Fruit fly (Drosophila melanogaster) whole organism, embryonic: ENCODE data around the gene Slu7.

Experiments used
- Ada2b ChIP-seq: fragments of 200-800 bp; sonication (Bioruptor generic); IDR thresholded peaks from 2 replicates; pipeline ENCODE4 v1.3.6; 2022; ENCODE audit warnings: missing biosample characterization, missing genetic modification characterization
- B-H2 ChIP-seq: fragments of 200-800 bp; sonication (Bioruptor generic); optimal IDR thresholded peaks from 2 replicates; lab custom pipeline; 2018; ENCODE audit warnings: missing biosample characterization, mild to moderate bottlenecking, missing genetic modification characterization
- Bgb ChIP-seq: fragments of 200-800 bp; sonication (Bioruptor generic); IDR thresholded peaks from 2 replicates; pipeline ENCODE4 v1.3.6; 2022; ENCODE audit warnings: missing biosample characterization, missing genetic modification characterization; ENCODE audit not compliant: partially characterized antibody
- C15 ChIP-seq: fragments of 200-800 bp; sonication (Bioruptor generic); IDR thresholded peaks from 3 replicates; pipeline ENCODE4 v1.3.6; 2022; ENCODE audit warnings: missing biosample characterization, missing genetic modification characterization
- CG10654 ChIP-seq: fragments of 200-800 bp; sonication (Bioruptor generic); optimal IDR thresholded peaks from 2 replicates; lab custom pipeline; 2016; ENCODE audit warnings: missing biosample characterization, missing genetic modification characterization
- CG11504 ChIP-seq: fragments of 200-800 bp; sonication (Bioruptor generic); optimal IDR thresholded peaks from 3 replicates; lab custom pipeline; 2019; ENCODE audit warnings: missing biosample characterization, mild to moderate bottlenecking, missing genetic modification characterization, moderate library complexity
- CG12659 ChIP-seq: fragments of 200-800 bp; sonication (Bioruptor generic); optimal IDR thresholded peaks from 3 replicates; lab custom pipeline; 2017; ENCODE audit warnings: mild to moderate bottlenecking, missing biosample characterization, missing genetic modification reagents, missing genetic modification characterization
- CG12769 ChIP-seq: fragments of 200-800 bp; sonication (Bioruptor generic); optimal IDR thresholded peaks from 2 replicates; lab custom pipeline; 2019; ENCODE audit warnings: missing biosample characterization, mild to moderate bottlenecking, missing genetic modification characterization, moderate library complexity
- CG13624 ChIP-seq: fragments of 200-800 bp; sonication (Bioruptor generic); optimal IDR thresholded peaks from 2 replicates; lab custom pipeline; 2016; ENCODE audit warnings: missing biosample characterization, missing genetic modification characterization
- CG13775 ChIP-seq: fragments of 200-800 bp; sonication (Bioruptor generic); optimal IDR thresholded peaks from 3 replicates; lab custom pipeline; 2017; ENCODE audit warnings: missing biosample characterization, mild to moderate bottlenecking, missing genetic modification characterization
- CG1832 ChIP-seq: fragments of 200-800 bp; sonication (Bioruptor generic); optimal IDR thresholded peaks from 2 replicates; lab custom pipeline; 2017; ENCODE audit warnings: missing biosample characterization, mild to moderate bottlenecking, missing genetic modification characterization, inconsistent platforms
- CG31441 ChIP-seq: fragments of 200-800 bp; sonication (Bioruptor generic); IDR thresholded peaks from 2 replicates; pipeline ENCODE4 v1.3.6; 2022; ENCODE audit warnings: missing biosample characterization, missing genetic modification characterization
- CG3281 ChIP-seq: fragments of 200-800 bp; sonication (Bioruptor generic); optimal IDR thresholded peaks from 3 replicates; lab custom pipeline; 2017; ENCODE audit warnings: missing biosample characterization, mild to moderate bottlenecking, missing genetic modification characterization
- CG33557 ChIP-seq: fragments of 200-800 bp; sonication (Bioruptor generic); optimal IDR thresholded peaks from 2 replicates; lab custom pipeline; 2019; ENCODE audit warnings: missing biosample characterization, mild to moderate bottlenecking, missing genetic modification characterization, moderate library complexity
- CG42726 ChIP-seq: fragments of 200-800 bp; sonication (Bioruptor generic); IDR thresholded peaks from 2 replicates; pipeline ENCODE4 v1.3.6; 2022; ENCODE audit warnings: missing biosample characterization, missing genetic modification characterization; ENCODE audit not compliant: partially characterized antibody
- CG7271 ChIP-seq: fragments of 200-800 bp; sonication (Bioruptor generic); optimal IDR thresholded peaks from 2 replicates; lab custom pipeline; 2018; ENCODE audit warnings: missing biosample characterization, mild to moderate bottlenecking, missing genetic modification characterization, moderate library complexity
- CG9215 ChIP-seq: fragments of 200-800 bp; sonication (Bioruptor generic); IDR thresholded peaks from 2 replicates; pipeline ENCODE4 v1.3.6; 2022; ENCODE audit warnings: missing biosample characterization, missing genetic modification characterization
- CkIIα-i1 ChIP-seq: fragments of 200-800 bp; sonication (Bioruptor generic); IDR thresholded peaks from 2 replicates; pipeline ENCODE4 v1.3.6; 2022; ENCODE audit warnings: missing biosample characterization, missing genetic modification characterization
- Doc2 ChIP-seq: fragments of 200-800 bp; sonication (Bioruptor generic); IDR thresholded peaks from 2 replicates; pipeline ENCODE4 v1.3.6; 2022; ENCODE audit warnings: missing biosample characterization, missing genetic modification characterization
- E2f2 ChIP-seq: fragments of 200-800 bp; sonication (Bioruptor generic); IDR thresholded peaks from 2 replicates; pipeline ENCODE4 v1.3.6; 2022; ENCODE audit warnings: missing biosample characterization, missing genetic modification characterization
- ERR ChIP-seq: fragments of 200-800 bp; sonication (Bioruptor generic); optimal IDR thresholded peaks from 2 replicates; lab custom pipeline; 2016; ENCODE audit warnings: missing biosample characterization, missing genetic modification characterization
- Gsc ChIP-seq: fragments of 200-800 bp; sonication (Bioruptor generic); IDR thresholded peaks from 2 replicates; pipeline ENCODE4 v1.3.6; 2022; ENCODE audit warnings: missing biosample characterization, missing genetic modification characterization
- HLH3B ChIP-seq: fragments of 200-800 bp; sonication (Bioruptor generic); IDR thresholded peaks from 2 replicates; pipeline ENCODE4 v1.3.6; 2022; ENCODE audit warnings: missing biosample characterization, missing genetic modification characterization
- HLH4C ChIP-seq: fragments of 200-800 bp; sonication (Bioruptor generic); IDR thresholded peaks from 3 replicates; pipeline ENCODE4 v1.3.6; 2022; ENCODE audit warnings: missing biosample characterization, missing genetic modification characterization; ENCODE audit not compliant: partially characterized antibody
- Hmx ChIP-seq: fragments of 200-800 bp; sonication (Bioruptor generic); optimal IDR thresholded peaks from 2 replicates; lab custom pipeline; 2016; ENCODE audit warnings: missing biosample characterization, missing genetic modification characterization
- Hr78 ChIP-seq, 2 experiments: fragments of 200-800 bp in 1 of 2; fragments of >200 bp in 1 of 2; sonication (Bioruptor generic) in 1 of 2; optimal IDR thresholded peaks; 2 replicates each; lab custom pipeline; 2017 to 2019; ENCODE audit warnings: missing biosample characterization in 2 of 2, missing genetic modification characterization in 2 of 2, mild to moderate bottlenecking in 1 of 2, moderate library complexity in 1 of 2
- Hsf ChIP-seq: fragments of 200-800 bp; sonication (Bioruptor generic); optimal IDR thresholded peaks from 3 replicates; lab custom pipeline; 2016; ENCODE audit warnings: missing biosample characterization, missing genetic modification characterization
- Meics ChIP-seq: fragments of 200-800 bp; sonication (Bioruptor generic); optimal IDR thresholded peaks from 2 replicates; lab custom pipeline; 2017; ENCODE audit warnings: missing biosample characterization, mild to moderate bottlenecking, missing genetic modification characterization
- Optix ChIP-seq: fragments of 200-800 bp; sonication (Bioruptor generic); IDR thresholded peaks from 3 replicates; pipeline ENCODE4 v1.3.6; 2022; ENCODE audit warnings: missing biosample characterization, missing genetic modification characterization
- Trl ChIP-seq, 3 experiments: fragments of >200 bp in 2 of 3; fragments of 200-800 bp in 1 of 3; sonication (Bioruptor generic) in 1 of 3; optimal IDR thresholded peaks; 2 replicates in 1 of 3; 3 replicates in 2 of 3; lab custom pipeline; 2016 to 2017; ENCODE audit warnings: missing biosample characterization in 1 of 3, missing genetic modification characterization in 1 of 3
- bab2 ChIP-seq: fragments of 200-800 bp; sonication (Bioruptor generic); optimal IDR thresholded peaks from 2 replicates; lab custom pipeline; 2016; ENCODE audit warnings: missing biosample characterization, missing genetic modification characterization
- dan ChIP-seq: fragments of 200-800 bp; sonication (Bioruptor generic); IDR thresholded peaks from 2 replicates; pipeline ENCODE4 v1.3.6; 2022; ENCODE audit warnings: missing biosample characterization, missing genetic modification characterization
- ems ChIP-seq: fragments of 200-800 bp; sonication (Bioruptor generic); optimal IDR thresholded peaks from 3 replicates; lab custom pipeline; 2016; ENCODE audit warnings: missing biosample characterization, missing genetic modification characterization
- en ChIP-seq: fragments of 200-800 bp; sonication (Bioruptor generic); optimal IDR thresholded peaks from 2 replicates; lab custom pipeline; 2016; ENCODE audit warnings: missing biosample characterization, missing genetic modification characterization
- esg ChIP-seq: fragments of 200-800 bp; sonication (Bioruptor generic); conservative IDR thresholded peaks from 2 replicates; pipeline ENCODE4 v1.3.6; 2022; ENCODE audit warnings: missing biosample characterization, missing genetic modification characterization
- gcm ChIP-seq: fragments of 200-800 bp; sonication (Bioruptor generic); optimal IDR thresholded peaks from 2 replicates; lab custom pipeline; 2019; ENCODE audit warnings: missing biosample characterization, mild to moderate bottlenecking, missing genetic modification characterization, moderate library complexity
- ham ChIP-seq: fragments of 200-800 bp; sonication (Bioruptor generic); IDR thresholded peaks from 2 replicates; pipeline ENCODE4 v1.3.6; 2022; ENCODE audit warnings: missing biosample characterization, missing genetic modification characterization
- ind ChIP-seq: fragments of 200-800 bp; sonication (Bioruptor generic); optimal IDR thresholded peaks from 3 replicates; lab custom pipeline; 2016; ENCODE audit warnings: missing biosample characterization, missing genetic modification characterization
- nerfin-1 ChIP-seq: fragments of 200-800 bp; sonication (Bioruptor generic); optimal IDR thresholded peaks from 3 replicates; lab custom pipeline; 2019; ENCODE audit warnings: missing biosample characterization, mild to moderate bottlenecking, missing genetic modification characterization, moderate library complexity
- nerfin-2 ChIP-seq: fragments of 200-800 bp; sonication (Bioruptor generic); IDR thresholded peaks from 2 replicates; pipeline ENCODE4 v1.3.6; 2022; ENCODE audit warnings: missing biosample characterization, missing genetic modification characterization; ENCODE audit not compliant: partially characterized antibody
- pnt ChIP-seq: fragments of 200-800 bp; sonication (Bioruptor generic); optimal IDR thresholded peaks from 3 replicates; lab custom pipeline; 2016; ENCODE audit warnings: missing biosample characterization, missing genetic modification characterization
- prd ChIP-seq, 3 experiments: fragments of >200 bp in 2 of 3; fragments of 200-800 bp in 1 of 3; sonication (Bioruptor generic) in 1 of 3; optimal IDR thresholded peaks in 2 of 3; IDR thresholded peaks in 1 of 3; 2 replicates in 2 of 3; 3 replicates in 1 of 3; pipeline versions ENCODE4 v1.3.6 to Lab custom; 2017 to 2022; ENCODE audit warnings: missing biosample characterization in 1 of 3, missing genetic modification characterization in 1 of 3
- row ChIP-seq: fragments of 200-800 bp; sonication (Bioruptor generic); IDR thresholded peaks from 3 replicates; pipeline ENCODE4 v1.3.6; 2022; ENCODE audit warnings: missing biosample characterization, missing genetic modification characterization
- so ChIP-seq: fragments of 200-800 bp; sonication (Bioruptor generic); IDR thresholded peaks from 3 replicates; pipeline ENCODE4 v1.3.6; 2022; ENCODE audit warnings: missing biosample characterization, missing genetic modification characterization
- sr ChIP-seq: fragments of 200-800 bp; sonication (Bioruptor generic); IDR thresholded peaks from 3 replicates; pipeline ENCODE4 v1.3.6; 2022; ENCODE audit warnings: missing biosample characterization, missing genetic modification characterization
- stc ChIP-seq: fragments of 200-800 bp; sonication (Bioruptor generic); IDR thresholded peaks from 2 replicates; pipeline ENCODE4 v1.3.6; 2022; ENCODE audit warnings: missing biosample characterization, missing genetic modification characterization
- trh ChIP-seq: fragments of 200-800 bp; sonication (Bioruptor generic); optimal IDR thresholded peaks from 2 replicates; lab custom pipeline; 2016; ENCODE audit warnings: missing biosample characterization, missing genetic modification characterization
- vfl ChIP-seq: fragments of 200-800 bp; sonication (Bioruptor generic); optimal IDR thresholded peaks from 2 replicates; lab custom pipeline; 2016; ENCODE audit warnings: missing biosample characterization, missing genetic modification characterization

Gene Slu7

DNA sequence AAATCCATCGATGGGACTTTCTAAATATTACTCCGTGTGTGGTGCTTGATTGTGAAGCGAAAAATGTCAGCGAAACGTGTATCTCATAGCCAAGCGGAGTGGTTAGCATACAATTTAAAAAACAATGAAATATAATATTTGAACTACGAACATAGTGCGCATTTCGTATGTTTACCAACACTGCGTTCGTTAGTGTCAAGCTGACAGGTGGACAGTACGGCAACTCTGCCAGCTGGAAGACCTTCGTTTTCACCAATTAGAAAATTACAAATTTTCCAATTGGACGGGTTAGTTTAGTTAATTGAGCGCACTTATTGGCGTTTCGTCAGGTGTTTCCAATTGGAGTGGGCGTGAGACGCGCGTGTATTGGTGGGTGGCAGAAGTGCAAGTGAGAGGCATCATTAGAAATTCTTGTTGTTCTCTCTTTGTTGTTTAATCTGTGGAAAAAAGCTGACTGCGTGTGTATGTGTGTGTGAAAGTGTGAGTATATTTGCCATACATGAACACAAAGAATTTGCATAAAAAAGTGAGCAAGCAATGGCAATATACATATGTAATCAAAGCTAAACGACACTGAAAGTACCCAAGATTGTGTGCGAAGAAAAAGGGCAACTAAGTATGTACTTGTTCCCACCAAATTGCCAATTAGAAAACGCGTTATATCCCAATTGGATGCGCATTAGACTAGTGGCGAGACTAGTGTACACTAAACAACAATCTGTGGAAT lies 996 bp upstream of the Slu7 start (continued):
- TF ChIP-seq Hsf (GFP tag; lab: Kevin White, UChicago) (peak; percentile 30), row (GFP tag; lab: Robert Waterston, UW) (peak; percentile 48; the same call in 2 of the 3 replicates), HLH4C (GFP tag; lab: Robert Waterston, UW) (no peak), CG12659 (peak; percentile 43), ind (GFP tag; lab: Kevin White, UChicago) (peak; percentile 39), vfl (peak; percentile 43), ERR (GFP tag; lab: Kevin White, UChicago) (peak; percentile 62), B-H2 (peak; percentile 65), Bgb (GFP tag; lab: Robert Waterston, UW) (peak; percentile 40; the same call in 1 of the 2 replicates), CG11504 (tag; lab: Kevin White, UChicago) (peak; percentile 23), CG13775 (GFP tag; lab: Kevin White, UChicago) (peak; percentile 24), stc (GFP tag; lab: Robert Waterston, UW) (peak; percentile 37), CG33557 (GFP tag; lab: Kevin White, UChicago) (no peak), so (GFP tag; lab: Robert Waterston, UW) (no peak), gcm (GFP tag; lab: Kevin White, UChicago) (no peak), ems (GFP tag; lab: Kevin White, UChicago) (peak; percentile 55), Optix (no peak), CG9215 (peak; percentile 26; the same call in 1 of the 2 replicates), trh (GFP tag; lab: Kevin White, UChicago) (no peak), Gsc (GFP tag; lab: Robert Waterston, UW) (no peak), Trl (optimal IDR thresholded peaks at IDR 0.05; lab: Kevin White, UChicago) (no peak), Trl (GFP tag; optimal IDR thresholded peaks at IDR 0.05; lab: Kevin White, UChicago) (peak; percentile 44), Hr78 (GFP tag; optimal IDR thresholded peaks at IDR 0.05; lab: Kevin White, UChicago) (no peak), CG3281 (GFP tag; lab: Kevin White, UChicago) (no peak), dan (GFP tag; lab: Robert Waterston, UW) (no peak), C15 (GFP tag; lab: Robert Waterston, UW) (no peak), ham (GFP tag; lab: Robert Waterston, UW) (no peak), nerfin-2 (no peak), Ada2b (GFP tag; lab: Robert Waterston, UW) (peak; percentile 22; the same call in 1 of the 2 replicates), CkIIα-i1 (GFP tag; lab: Robert Waterston, UW) (no peak), nerfin-1 (no peak), CG7271 (tag; lab: Kevin White, UChicago) (no peak), CG13624 (GFP tag; lab: Kevin White, UChicago) (peak; percentile 11), Meics (GFP tag; lab: Kevin White, UChicago) (peak; percentile 24), Doc2 (GFP tag; lab: Robert Waterston, UW) (no peak), esg (GFP tag; lab: Robert Waterston, UW) (no peak), CG1832 (GFP tag; lab: Kevin White, UChicago) (no peak), pnt (no peak), CG31441 (GFP tag; lab: Robert Waterston, UW) (no peak), CG12769 (tag; lab: Kevin White, UChicago) (peak; percentile 56), prd (optimal IDR thresholded peaks at IDR 0.05; lab: Kevin White, UChicago) (no peak), prd (GFP tag; IDR thresholded peaks at IDR 0.05; lab: Robert Waterston, UW) (0 out of 3 replicates have a peak, but pooled peaks have one; percentile 17), en (GFP tag; lab: Kevin White, UChicago) (peak; percentile 9), CG42726 (0 out of 2 replicates have a peak, but pooled peaks have one; percentile 26), Hmx (GFP tag; lab: Kevin White, UChicago) (peak; percentile 16), CG10654 (GFP tag; lab: Kevin White, UChicago) (peak; percentile 42), sr (no peak), HLH3B (GFP tag; lab: Robert Waterston, UW) (0 out of 2 replicates have a peak, but pooled peaks have one; percentile 28), E2f2 (peak; percentile 74), bab2 (GFP tag; lab: Kevin White, UChicago) (no peak)
